Worm (Caenorhabditis elegans) whole organism, late embryonic: ENCODE data around the gene lst-5.
A peak's percentile ranks its signal among the peaks of the same experiment; 100 is the strongest.

ENCODE experiments used
- K09A11.1 ChIP-seq: sonication (generic microtip); optimal IDR thresholded peaks from 2 replicates; lab custom pipeline; 2017; ENCODE audit warnings: antibody characterized with exemption, mild to moderate bottlenecking, missing genetic modification characterization, missing compliant biosample characterization; ENCODE audit not compliant: insufficient read depth
- T23F11.4 ChIP-seq: fragments of 200-800 bp; sonication (Bioruptor generic); optimal IDR thresholded peaks from 2 replicates; lab custom pipeline; 2018; ENCODE audit warnings: mild to moderate bottlenecking, missing genetic modification characterization, missing compliant biosample characterization
- Y22D7AL.16 ChIP-seq: sonication (generic microtip); optimal IDR thresholded peaks from 2 replicates; lab custom pipeline; 2016; ENCODE audit warnings: missing genetic modification characterization, missing compliant biosample characterization
- ahr-1 ChIP-seq: sonication (generic microtip); optimal IDR thresholded peaks from 2 replicates; lab custom pipeline; 2016; ENCODE audit warnings: missing genetic modification characterization, missing compliant biosample characterization
- ceh-14 ChIP-seq: sonication (generic microtip); optimal IDR thresholded peaks from 2 replicates; lab custom pipeline; 2016; ENCODE audit warnings: missing genotype, missing genetic modification characterization, missing compliant biosample characterization
- ceh-22 ChIP-seq: sonication (generic microtip); optimal IDR thresholded peaks from 2 replicates; lab custom pipeline; 2017; ENCODE audit warnings: missing biosample characterization, missing genetic modification characterization
- ceh-30 ChIP-seq: fragments of 150-350 bp; optimal IDR thresholded peaks from 2 replicates; lab custom pipeline; 2014; ENCODE audit warnings: missing biosample characterization, missing genetic modification characterization
- ceh-31 ChIP-seq: sonication (generic microtip); optimal IDR thresholded peaks from 2 replicates; lab custom pipeline; 2016; ENCODE audit warnings: missing genetic modification characterization, missing compliant biosample characterization
- ceh-34 ChIP-seq: sonication (generic microtip); optimal IDR thresholded peaks from 2 replicates; lab custom pipeline; 2016; ENCODE audit warnings: mild to moderate bottlenecking, missing genetic modification characterization, missing compliant biosample characterization
- ceh-45 ChIP-seq: fragments of 200-800 bp; sonication (Bioruptor generic); IDR thresholded peaks from 2 replicates; pipeline ENCODE4 v1.3.6; 2022; ENCODE audit warnings: missing genetic modification reagents, missing genetic modification characterization, missing compliant biosample characterization
- ceh-6 ChIP-seq: fragments of 200-800 bp; sonication (Bioruptor generic); optimal IDR thresholded peaks from 2 replicates; lab custom pipeline; 2018; ENCODE audit warnings: mild to moderate bottlenecking, missing genetic modification characterization, missing compliant biosample characterization
- che-1 ChIP-seq: sonication (generic microtip); optimal IDR thresholded peaks from 2 replicates; lab custom pipeline; 2016; ENCODE audit warnings: mild to moderate bottlenecking, missing genetic modification characterization, missing compliant biosample characterization
- dve-1 ChIP-seq: sonication (generic microtip); optimal IDR thresholded peaks from 2 replicates; lab custom pipeline; 2017; ENCODE audit warnings: antibody characterized with exemption, mild to moderate bottlenecking, missing genetic modification characterization, missing compliant biosample characterization
- elt-4 ChIP-seq: sonication (generic microtip); optimal IDR thresholded peaks from 2 replicates; lab custom pipeline; 2016; ENCODE audit warnings: missing genetic modification characterization, missing compliant biosample characterization
- eyg-1 ChIP-seq: sonication (generic microtip); optimal IDR thresholded peaks from 2 replicates; lab custom pipeline; 2016; ENCODE audit warnings: missing genotype, missing genetic modification characterization, missing compliant biosample characterization
- fkh-6 ChIP-seq: sonication (generic microtip); optimal IDR thresholded peaks from 2 replicates; lab custom pipeline; 2016; ENCODE audit warnings: missing genetic modification characterization, missing compliant biosample characterization
- gmeb-2 ChIP-seq: sonication (generic microtip); optimal IDR thresholded peaks from 2 replicates; lab custom pipeline; 2016; ENCODE audit warnings: missing genetic modification characterization, inconsistent platforms, missing compliant biosample characterization
- hlh-13 ChIP-seq: fragments of 200-800 bp; sonication (Bioruptor generic); optimal IDR thresholded peaks from 2 replicates; lab custom pipeline; 2018; ENCODE audit warnings: mild to moderate bottlenecking, missing genetic modification characterization, missing compliant biosample characterization
- hlh-15 ChIP-seq: sonication (generic microtip); optimal IDR thresholded peaks from 2 replicates; lab custom pipeline; 2016; ENCODE audit warnings: missing genetic modification characterization, missing compliant biosample characterization
- hlh-30 ChIP-seq: sonication (generic microtip); optimal IDR thresholded peaks from 2 replicates; lab custom pipeline; 2017; ENCODE audit warnings: antibody characterized with exemption, missing genetic modification characterization, missing compliant biosample characterization; ENCODE audit not compliant: insufficient read depth
- hlh-6 ChIP-seq: sonication (generic microtip); optimal IDR thresholded peaks from 2 replicates; lab custom pipeline; 2016; ENCODE audit warnings: missing genotype, missing genetic modification characterization, missing compliant biosample characterization
- lim-6 ChIP-seq: sonication (generic microtip); optimal IDR thresholded peaks from 2 replicates; lab custom pipeline; 2016; ENCODE audit warnings: missing genetic modification characterization, missing compliant biosample characterization
- madf-2 ChIP-seq: sonication (generic microtip); optimal IDR thresholded peaks from 2 replicates; lab custom pipeline; 2017; ENCODE audit warnings: missing genetic modification characterization, missing compliant biosample characterization
- mec-3 ChIP-seq: sonication (generic microtip); optimal IDR thresholded peaks from 2 replicates; lab custom pipeline; 2016; ENCODE audit warnings: borderline replicate concordance, missing genetic modification characterization, missing compliant biosample characterization
- nfya-1 ChIP-seq: sonication (generic microtip); optimal IDR thresholded peaks from 2 replicates; lab custom pipeline; 2017; ENCODE audit warnings: missing genetic modification characterization, mild to moderate bottlenecking, missing compliant biosample characterization, antibody characterized with exemption, moderate library complexity
- odd-2 ChIP-seq: sonication (generic microtip); optimal IDR thresholded peaks from 2 replicates; lab custom pipeline; 2017; ENCODE audit warnings: antibody characterized with exemption, mild to moderate bottlenecking, missing genetic modification characterization, missing compliant biosample characterization
- pag-3 ChIP-seq: sonication (generic microtip); optimal IDR thresholded peaks from 2 replicates; lab custom pipeline; 2016; ENCODE audit warnings: missing compliant biosample characterization, missing genetic modification characterization, borderline replicate concordance
- pax-1 ChIP-seq: fragments of 150-350 bp; optimal IDR thresholded peaks from 2 replicates; lab custom pipeline; 2014; ENCODE audit warnings: missing biosample characterization, missing genetic modification characterization
- pha-4 ChIP-seq: fragments of 150-350 bp; optimal IDR thresholded peaks from 2 replicates; lab custom pipeline; 2018; ENCODE audit warnings: missing biosample characterization, missing genetic modification reagents, missing genetic modification characterization
- pros-1 ChIP-seq: fragments of 150-350 bp; optimal IDR thresholded peaks from 2 replicates; lab custom pipeline; 2014; ENCODE audit warnings: missing biosample characterization, missing genetic modification reagents, missing genetic modification characterization
- ref-2 ChIP-seq: sonication (generic microtip); optimal IDR thresholded peaks from 2 replicates; lab custom pipeline; 2016; ENCODE audit warnings: missing genetic modification characterization, missing compliant biosample characterization
- rnt-1 ChIP-seq: sonication (generic microtip); optimal IDR thresholded peaks from 2 replicates; lab custom pipeline; 2016; ENCODE audit warnings: missing genetic modification characterization, missing compliant biosample characterization
- sdc-2 ChIP-seq: sonication (generic microtip); optimal IDR thresholded peaks from 2 replicates; lab custom pipeline; 2016; ENCODE audit warnings: missing genotype, missing genetic modification characterization, missing compliant biosample characterization
- syd-9 ChIP-seq: sonication (generic microtip); optimal IDR thresholded peaks from 2 replicates; lab custom pipeline; 2016; ENCODE audit warnings: mild to moderate bottlenecking, missing genetic modification characterization, moderate library complexity, missing compliant biosample characterization
- tbx-2 ChIP-seq: sonication (generic microtip); optimal IDR thresholded peaks from 2 replicates; lab custom pipeline; 2016; ENCODE audit warnings: missing genetic modification characterization, missing compliant biosample characterization
- ttx-3 ChIP-seq: sonication (generic microtip); optimal IDR thresholded peaks from 2 replicates; lab custom pipeline; 2016; ENCODE audit warnings: missing genetic modification reagents, missing genetic modification characterization, missing compliant biosample characterization
- unc-42 ChIP-seq: sonication (generic microtip); optimal IDR thresholded peaks from 2 replicates; lab custom pipeline; 2016; ENCODE audit warnings: missing genotype, missing genetic modification characterization, missing compliant biosample characterization
- ztf-16 ChIP-seq: sonication (generic microtip); optimal IDR thresholded peaks from 2 replicates; lab custom pipeline; 2017; ENCODE audit warnings: missing genetic modification characterization, missing compliant biosample characterization

The lst-5 gene

ce11 chrII:7049470-7049869 lies 26.8 kb downstream of the lst-5 start:
- no peak for TF ChIP-seq sdc-2
- no peak for TF ChIP-seq ceh-31 (tag; lab: Kevin White, UChicago)
- TF ChIP-seq odd-2 (tag; lab: Kevin White, UChicago) = no peak
- TF ChIP-seq, all 69 proteins: peak for 0

- TF ChIP-seq ceh-30 (tag; lab: Kevin White, UChicago) (peak; percentile 18), ahr-1 (tag; lab: Kevin White, UChicago) (no peak), hlh-6 (tag; lab: Kevin White, UChicago) (no peak), unc-42 (tag; lab: Kevin White, UChicago) (peak; percentile 15), hlh-15 (no peak), ref-2 (tag; lab: Kevin White, UChicago) (no peak), nfya-1 (tag; lab: Kevin White, UChicago) (peak; percentile 46), elt-4 (tag; lab: Kevin White, UChicago) (no peak), ceh-14 (no peak), tbx-2 (tag; lab: Kevin White, UChicago) (peak; percentile 22), ceh-31 (tag; lab: Kevin White, UChicago) (peak; percentile 40)
Observed at ce11 chrII:7050021-7050722, 27.5 kb downstream of the lst-5 start, which contains the start of the genes tcer-1 and ZK1127.5. Gene tcer-1, minus strand, starts transcription at chrII:7050071. Gene ZK1127.5, plus strand, starts transcription at chrII:7050672.

ce11 chrII:7051778-7052177 lies 29.1 kb downstream of the lst-5 start, which contains the start of gene ZK1127.12:
Gene ZK1127.12, plus strand, starts transcription at chrII:7052078.
- TF ChIP-seq lim-6 (tag; lab: Kevin White, UChicago) = no peak
- TF ChIP-seq hlh-30 = no peak
- TF ChIP-seq gmeb-2 (tag; lab: Kevin White, UChicago) = no peak
- no peak for TF ChIP-seq rnt-1 (tag; lab: Kevin White, UChicago)
- TF ChIP-seq hlh-6 (tag; lab: Kevin White, UChicago) = no peak
- TF ChIP-seq hlh-13 (GFP tag; lab: Kevin White, UChicago) = no peak
- TF ChIP-seq fkh-6 (tag; lab: Kevin White, UChicago) = no peak
- no peak for TF ChIP-seq syd-9 (tag; lab: Kevin White, UChicago)
- TF ChIP-seq ceh-45 (GFP tag; lab: Robert Waterston, UW) = no peak
- no peak for TF ChIP-seq pha-4 (tag; lab: Kevin White, UChicago)
- TF ChIP-seq K09A11.1 (tag; lab: Kevin White, UChicago) = no peak
- TF ChIP-seq dve-1 (tag; lab: Kevin White, UChicago) = no peak
- no peak for TF ChIP-seq che-1 (tag; lab: Kevin White, UChicago)
- no peak for TF ChIP-seq Y22D7AL.16 (tag; lab: Kevin White, UChicago)
- TF ChIP-seq ceh-6 (GFP tag; lab: Kevin White, UChicago) = no peak
- TF ChIP-seq ceh-14 = no peak
- TF ChIP-seq mec-3 (tag; lab: Kevin White, UChicago) = no peak

ce11 chrII:7053001-7053400 lies 30.3 kb downstream of the lst-5 start, which contains the start of gene ZK1127.13:
Gene ZK1127.13, plus strand, starts transcription at chrII:7053301.
- TF ChIP-seq ref-2 (tag; lab: Kevin White, UChicago) (no peak), pha-4 (tag; lab: Kevin White, UChicago) (no peak), T23F11.4 (GFP tag; lab: Kevin White, UChicago) (no peak), pax-1 (tag; lab: Kevin White, UChicago) (no peak), eyg-1 (tag; lab: Kevin White, UChicago) (no peak), ttx-3 (no peak), fkh-6 (tag; lab: Kevin White, UChicago) (no peak), ceh-34 (tag; lab: Kevin White, UChicago) (no peak), ceh-22 (tag; lab: Kevin White, UChicago) (no peak), pag-3 (tag; lab: Kevin White, UChicago) (no peak), hlh-30 (no peak), ztf-16 (tag; lab: Kevin White, UChicago) (no peak), ceh-6 (GFP tag; lab: Kevin White, UChicago) (no peak), madf-2 (tag; lab: Kevin White, UChicago) (no peak), pros-1 (no peak)
